Fruit fly (Drosophila melanogaster): ENCODE measurements around the gene CG1486.

DNA sequence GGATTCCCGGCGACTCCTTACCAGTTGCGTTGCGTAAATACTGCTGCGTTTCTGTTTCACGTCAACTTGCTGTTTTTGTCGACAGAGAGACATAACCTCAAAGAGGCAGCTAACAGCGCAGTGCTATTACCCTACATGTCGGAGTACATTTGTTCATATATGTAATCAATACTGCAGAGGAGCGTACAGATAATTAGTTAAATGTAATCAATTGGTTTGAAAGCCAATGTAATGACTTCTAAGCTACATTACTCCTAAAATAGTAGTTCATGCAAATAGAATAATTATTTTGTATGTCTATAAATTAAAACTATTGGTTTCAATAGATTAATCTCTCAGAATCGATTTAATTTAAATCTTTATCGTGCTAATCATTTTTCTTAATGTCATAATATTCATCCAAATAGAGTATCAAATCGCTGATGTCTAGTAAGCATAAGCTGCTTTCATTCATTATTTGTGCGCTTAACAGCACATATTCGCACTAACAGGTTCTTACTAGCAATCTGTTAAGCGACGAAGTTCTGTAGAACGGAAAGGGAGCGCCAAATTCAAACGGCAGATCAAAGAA lies 4.6 kb upstream of the CG1486 start, which contains the start of the genes SLIRP1 and anox:
- TF ChIP-seq CG8478 (optimal IDR thresholded peaks at IDR 0.05) (no peak), CTCF (optimal IDR thresholded peaks at IDR 0.05) (no peak)
